Worm (Caenorhabditis elegans) whole organism, young adult: Measurements from ENCODE around the gene T09A12.8.

Source experiments
- B0035.1 ChIP-seq: sonication (generic microtip); optimal IDR thresholded peaks from 2 replicates; lab custom pipeline; 2016; ENCODE audit warnings: missing genetic modification characterization, mild to moderate bottlenecking, missing compliant biosample characterization, missing genotype, missing genetic modification reagents
- C06A6.2 ChIP-seq: fragments of 200-800 bp; sonication (Bioruptor generic); conservative IDR thresholded peaks from 2 replicates; pipeline ENCODE4 v1.3.6; 2022; ENCODE audit warnings: missing genetic modification characterization, missing compliant biosample characterization
- attf-5 ChIP-seq: fragments of 200-800 bp; sonication (Bioruptor generic); optimal IDR thresholded peaks from 2 replicates; lab custom pipeline; 2018; ENCODE audit warnings: mild to moderate bottlenecking, missing genetic modification characterization, missing compliant biosample characterization
- ceh-79 ChIP-seq: sonication (generic microtip); optimal IDR thresholded peaks from 2 replicates; lab custom pipeline; 2017; ENCODE audit warnings: mild to moderate bottlenecking, missing genetic modification characterization, missing compliant biosample characterization
- dox-1 ChIP-seq: fragments of 200-800 bp; sonication (Bioruptor generic); IDR thresholded peaks from 2 replicates; pipeline ENCODE4 v1.3.6; 2022; ENCODE audit warnings: missing genetic modification reagents, missing genetic modification characterization, missing compliant biosample characterization
- him-1 ChIP-seq: sonication (generic microtip); optimal IDR thresholded peaks from 2 replicates; lab custom pipeline; 2016; ENCODE audit warnings: missing genotype, missing genetic modification reagents, missing genetic modification characterization, missing compliant biosample characterization
- hlh-26 ChIP-seq: fragments of 200-800 bp; sonication (Bioruptor generic); conservative IDR thresholded peaks from 2 replicates; pipeline ENCODE4 v1.3.6; 2022; ENCODE audit warnings: missing genetic modification reagents, missing genetic modification characterization, missing compliant biosample characterization
- nhr-179 ChIP-seq: sonication (generic microtip); optimal IDR thresholded peaks from 2 replicates; lab custom pipeline; 2016; ENCODE audit warnings: mild to moderate bottlenecking, missing genetic modification characterization, missing compliant biosample characterization
- nhr-90 ChIP-seq: sonication (generic microtip); optimal IDR thresholded peaks from 2 replicates; lab custom pipeline; 2016; ENCODE audit warnings: missing genotype, mild to moderate bottlenecking, missing genetic modification characterization, missing compliant biosample characterization
- pha-4 ChIP-seq: fragments of 150-350 bp; sonication (generic microtip); optimal IDR thresholded peaks from 2 replicates; lab custom pipeline; 2014; ENCODE audit warnings: missing biosample characterization, missing genetic modification reagents, missing genetic modification characterization
- snpc-4 ChIP-seq, 5 experiments: fragments of 150-350 bp in 1 of 5; sonication (generic microtip) in 4 of 5; optimal IDR thresholded peaks; 2 replicates each; lab custom pipeline; 2014 to 2018; ENCODE audit warnings: missing genetic modification characterization in 5 of 5, missing biosample characterization in 3 of 5, antibody characterized with exemption in 2 of 5, mild to moderate bottlenecking in 2 of 5, missing compliant biosample characterization in 2 of 5, missing genotype in 2 of 5, moderate library complexity in 2 of 5, missing genetic modification reagents in 1 of 5
- ztf-18 ChIP-seq: sonication (generic microtip); optimal IDR thresholded peaks from 2 replicates; lab custom pipeline; 2016; ENCODE audit warnings: missing genotype, mild to moderate bottlenecking, missing genetic modification characterization, missing compliant biosample characterization
- ztf-22 ChIP-seq: fragments of 200-800 bp; sonication (Bioruptor generic); optimal IDR thresholded peaks from 2 replicates; lab custom pipeline; 2018; ENCODE audit warnings: mild to moderate bottlenecking, missing genetic modification characterization, moderate library complexity, missing compliant biosample characterization

ce11 chrIV:8210300-8210699, 33.2 kb downstream of the T09A12.8 start, which contains the start of gene C07G1.6:
- TF ChIP-seq ceh-79 (tag; lab: Kevin White, UChicago) (no peak), nhr-90 (tag; lab: Kevin White, UChicago) (no peak), ztf-22 (GFP tag; lab: Kevin White, UChicago) (no peak), B0035.1 (no peak), hlh-26 (no peak), nhr-179 (tag; lab: Kevin White, UChicago) (no peak), pha-4 (tag; lab: Kevin White, UChicago) (no peak), him-1 (tag; lab: Kevin White, UChicago) (no peak), ztf-18 (no peak), snpc-4 (GFP tag; optimal IDR thresholded peaks at IDR 0.05; lab: Kevin White, UChicago) (no peak), snpc-4 (tag; optimal IDR thresholded peaks at IDR 0.05; lab: Kevin White, UChicago) (no peak), dox-1 (GFP tag; lab: Robert Waterston, UW) (no peak), attf-5 (no peak), C06A6.2 (GFP tag; lab: Robert Waterston, UW) (no peak)
